Fruit fly (Drosophila melanogaster): ENCODE measurements around the gene CG5039.

The CG5039 gene

DNA sequence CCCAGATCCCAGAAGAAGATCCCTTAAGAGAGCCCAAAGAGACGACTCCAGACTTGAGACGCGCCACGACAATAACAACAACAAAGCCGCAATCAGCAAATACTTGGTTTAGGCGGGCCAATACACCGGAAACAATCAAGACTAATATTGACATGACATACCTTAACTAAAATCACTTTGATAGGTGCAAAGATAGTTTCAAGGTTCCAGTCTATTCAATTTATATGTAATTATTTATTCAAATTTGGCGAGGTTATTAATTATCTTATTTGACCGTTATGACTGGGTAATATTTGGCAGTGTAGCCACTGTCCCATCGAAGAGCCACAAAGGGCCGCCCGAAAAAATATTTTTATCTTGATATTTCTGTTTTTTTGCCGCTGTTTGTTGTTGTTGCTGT is 38.0 kb upstream of the CG5039 start (continued):
- TF ChIP-seq dmrt11E (tag; optimal IDR thresholded peaks at IDR 0.05) (peak; percentile 75), Tbp (GFP tag; optimal IDR thresholded peaks at IDR 0.05) (no peak), salm (tag; optimal IDR thresholded peaks at IDR 0.05) (no peak), fd102C (GFP tag; optimal IDR thresholded peaks at IDR 0.05) (peak; percentile 66), nmo (GFP tag; optimal IDR thresholded peaks at IDR 0.05) (peak; percentile 62), hb (GFP tag; IDR thresholded peaks at IDR 0.05; ENCODE audit: partially characterized antibody) (no peak), tio (GFP tag; optimal IDR thresholded peaks at IDR 0.05) (peak; percentile 1), CG18599 (GFP tag; optimal IDR thresholded peaks at IDR 0.05) (peak; percentile 46), CG14050 (GFP tag; IDR thresholded peaks at IDR 0.05) (peak; percentile 26; the same call in 2 of the 3 replicates), CG7357 (GFP tag; IDR thresholded peaks at IDR 0.05) (peak; percentile 52; the same call in 2 of the 3 replicates), cato (GFP tag; optimal IDR thresholded peaks at IDR 0.05; ENCODE audit: borderline replicate concordance) (no peak), lmd (GFP tag; IDR thresholded peaks at IDR 0.05) (peak; percentile 51), Xbp1 (GFP tag; optimal IDR thresholded peaks at IDR 0.05) (peak; percentile 59), CG8388 (GFP tag; optimal IDR thresholded peaks at IDR 0.05) (peak; percentile 38), tgo (GFP tag; IDR thresholded peaks at IDR 0.05) (peak; percentile 40; the same call in 1 of the 3 replicates), CG15011 (GFP tag; optimal IDR thresholded peaks at IDR 0.05) (no peak), Nf-YA (GFP tag; IDR thresholded peaks at IDR 0.05) (no peak), CG9609 (GFP tag; optimal IDR thresholded peaks at IDR 0.05) (peak; percentile 2), ken (GFP tag; IDR thresholded peaks at IDR 0.05) (peak; percentile 70; the same call in 2 of the 3 replicates), seq (GFP tag; IDR thresholded peaks at IDR 0.05) (no peak), CG7556 (GFP tag; optimal IDR thresholded peaks at IDR 0.05) (peak; percentile 44), shn (GFP tag; optimal IDR thresholded peaks at IDR 0.05) (no peak), HLH4C (GFP tag; IDR thresholded peaks at IDR 0.05; ENCODE audit: partially characterized antibody) (no peak), dpn (GFP tag; optimal IDR thresholded peaks at IDR 0.05) (peak; percentile 24 to 31), hth (optimal IDR thresholded peaks at IDR 0.05) (no peak), usp (GFP tag; optimal IDR thresholded peaks at IDR 0.05) (no peak), ATbp (GFP tag; optimal IDR thresholded peaks at IDR 0.05) (peak; percentile 21), org-1 (GFP tag; optimal IDR thresholded peaks at IDR 0.05) (peak; percentile 35), CG32772 (GFP tag; IDR thresholded peaks at IDR 0.05) (peak; percentile 21; the same call in 1 of the 2 replicates), ems (GFP tag; optimal IDR thresholded peaks at IDR 0.05) (no peak), jumu (GFP tag; optimal IDR thresholded peaks at IDR 0.05) (peak; percentile 29), Antp (GFP tag; optimal IDR thresholded peaks at IDR 0.05) (no peak), CkIIα-i1 (GFP tag; IDR thresholded peaks at IDR 0.05) (no peak), Scr (GFP tag; IDR thresholded peaks at IDR 0.05; ENCODE audit: partially characterized antibody) (no peak), toy (GFP tag; IDR thresholded peaks at IDR 0.05) (no peak), CG12155 (GFP tag; optimal IDR thresholded peaks at IDR 0.05) (peak; percentile 39), Jarid2 (GFP tag; optimal IDR thresholded peaks at IDR 0.05) (no peak), Mad (GFP tag; optimal IDR thresholded peaks at IDR 0.05) (peak; percentile 50), Ssrp (tag; optimal IDR thresholded peaks at IDR 0.05) (peak; percentile 30), Atf6 (GFP tag; IDR thresholded peaks at IDR 0.05) (no peak), Lhr (GFP tag; optimal IDR thresholded peaks at IDR 0.05) (no peak), Sox102F (GFP tag; optimal IDR thresholded peaks at IDR 0.05) (peak; percentile 60), Nf-YB (GFP tag; optimal IDR thresholded peaks at IDR 0.05) (peak; percentile 8), CG2199 (GFP tag; IDR thresholded peaks at IDR 0.05) (no peak), PHDP (tag; optimal IDR thresholded peaks at IDR 0.05) (peak; percentile 35), CG15269 (tag; optimal IDR thresholded peaks at IDR 0.05) (peak; percentile 42), CG1602 (GFP tag; optimal IDR thresholded peaks at IDR 0.05) (peak; percentile 43), vfl (GFP tag; optimal IDR thresholded peaks at IDR 0.05) (no peak), CG18011 (GFP tag; optimal IDR thresholded peaks at IDR 0.05) (no peak), chinmo (GFP tag; IDR thresholded peaks at IDR 0.05; ENCODE audit: partially characterized antibody) (no peak), Awh (GFP tag; IDR thresholded peaks at IDR 0.05) (peak; percentile 52; the same call in 1 of the 2 replicates)

Measured in whole organism, embryonic.